Worm (Caenorhabditis elegans): ENCODE results near the gene irld-52.

irld-52 gene

DNA sequence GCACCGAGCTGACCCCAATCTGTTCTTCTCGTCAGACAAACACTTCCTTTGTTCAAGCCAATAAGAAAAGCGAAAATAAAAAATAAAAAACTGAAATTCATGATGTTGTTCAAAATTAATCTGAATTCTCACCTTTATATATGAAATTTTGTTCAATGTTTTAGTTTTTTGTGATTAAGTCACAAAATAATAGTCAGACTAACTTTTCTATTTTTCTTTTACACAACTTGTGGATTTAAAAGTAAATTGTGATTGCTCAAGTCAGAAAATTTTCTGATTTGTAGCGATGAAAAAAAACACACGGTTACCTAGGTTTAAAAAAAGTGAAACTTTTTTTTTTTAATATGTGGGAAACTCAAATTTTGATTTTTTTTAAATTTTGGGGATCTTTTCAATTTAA lies 38.3 kb downstream of the irld-52 start, which contains the start of gene abf-3:
Gene abf-3, minus strand, starts transcription at position 101 of the 400 bp plus-strand sequence.
- TF ChIP-seq unc-62 (GFP tag; optimal IDR thresholded peaks at IDR 0.05) = no peak

DNA sequence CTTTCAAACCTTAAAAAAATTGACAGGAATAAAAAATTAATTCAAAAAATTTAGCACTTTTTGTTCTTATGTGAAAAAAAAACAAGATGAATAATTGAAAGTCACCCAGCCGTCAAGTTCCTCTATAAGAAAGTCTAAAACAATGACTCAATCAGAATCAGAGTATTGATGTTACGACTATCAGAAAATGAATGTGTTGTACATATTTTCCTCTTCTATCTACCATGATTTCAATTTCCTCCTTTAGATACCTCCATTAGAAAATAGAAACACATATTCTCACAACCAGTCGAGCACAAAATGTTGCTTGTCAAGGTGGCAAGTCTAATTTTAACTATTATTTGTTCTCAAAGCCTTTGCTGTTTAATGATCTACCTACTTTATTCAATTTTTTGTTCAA lies 40.5 kb downstream of the irld-52 start, which contains the start of gene srbc-48:
Gene srbc-48, plus strand, starts transcription at position 301 of the 400 bp plus-strand sequence.
- TF ChIP-seq unc-62 (GFP tag; optimal IDR thresholded peaks at IDR 0.05) = no peak

DNA sequence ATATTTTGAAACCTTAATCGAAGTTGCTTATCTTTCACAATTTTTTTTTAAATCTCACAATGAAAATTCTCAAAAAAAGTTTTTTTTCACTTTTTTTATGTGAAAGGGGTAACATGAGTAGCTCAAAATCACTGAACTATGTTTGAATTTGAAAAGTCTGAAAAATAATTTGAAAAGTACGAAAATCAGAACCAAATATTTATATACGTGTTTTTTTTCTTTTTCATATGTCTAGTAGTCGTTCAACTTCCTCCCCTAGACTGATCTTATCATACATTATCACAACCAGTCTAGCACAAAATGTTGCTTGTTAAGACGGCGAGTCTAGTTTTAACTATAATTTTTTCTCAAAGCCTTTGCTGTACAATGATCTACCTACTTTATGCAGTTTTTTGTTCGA lies 41.9 kb downstream of the irld-52 start, which contains the start of gene srbc-49:
Gene srbc-49, plus strand, starts transcription at position 301 of the 400 bp plus-strand sequence.
- TF ChIP-seq unc-62 (GFP tag; optimal IDR thresholded peaks at IDR 0.05) = no peak

DNA sequence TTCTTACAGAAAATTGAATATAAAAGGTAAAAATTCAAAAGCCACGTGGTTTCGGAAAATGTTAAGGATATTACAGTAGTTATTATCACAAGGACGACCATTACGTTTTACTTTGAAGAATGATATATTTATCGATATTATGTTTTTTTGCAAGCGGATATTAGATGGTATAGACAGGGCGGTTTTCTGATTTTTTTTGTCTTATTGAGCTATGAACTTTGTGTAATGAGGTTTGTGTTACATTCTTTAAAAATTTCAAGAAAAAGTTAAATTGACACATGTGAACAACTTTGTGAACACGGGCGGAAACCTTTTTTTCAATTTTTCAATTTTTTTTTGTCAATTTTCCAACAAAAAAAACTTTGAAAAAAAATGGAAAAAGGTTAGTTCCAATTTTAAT lies 45.4 kb downstream of the irld-52 start, which contains the start of gene srbc-50:
Gene srbc-50, minus strand, starts transcription at position 101 of the 400 bp plus-strand sequence.
- no peak for TF ChIP-seq unc-62 (GFP tag; optimal IDR thresholded peaks at IDR 0.05)

DNA sequence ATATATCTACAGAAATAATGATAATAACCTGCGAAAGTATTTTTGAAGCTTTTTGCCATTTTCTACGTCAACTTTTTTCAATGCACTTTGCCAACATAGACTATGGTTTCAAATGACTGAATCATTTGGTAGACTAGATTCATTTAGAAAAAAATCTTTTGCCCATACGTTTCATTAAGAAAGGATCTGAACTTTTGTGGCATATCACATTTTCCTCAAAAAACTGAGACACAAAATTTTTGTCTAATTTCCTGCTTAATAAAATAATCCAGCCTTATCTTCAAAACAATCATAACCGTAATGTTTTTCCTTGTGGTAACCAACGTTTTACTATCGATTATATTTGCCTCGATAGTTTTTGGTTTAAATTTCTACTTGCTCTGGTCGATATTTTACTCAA lies 46.6 kb downstream of the irld-52 start, which contains the start of gene srbc-51:
Gene srbc-51, plus strand, starts transcription at position 301 of the 400 bp plus-strand sequence.
- no peak for TF ChIP-seq unc-62 (GFP tag; optimal IDR thresholded peaks at IDR 0.05)

DNA sequence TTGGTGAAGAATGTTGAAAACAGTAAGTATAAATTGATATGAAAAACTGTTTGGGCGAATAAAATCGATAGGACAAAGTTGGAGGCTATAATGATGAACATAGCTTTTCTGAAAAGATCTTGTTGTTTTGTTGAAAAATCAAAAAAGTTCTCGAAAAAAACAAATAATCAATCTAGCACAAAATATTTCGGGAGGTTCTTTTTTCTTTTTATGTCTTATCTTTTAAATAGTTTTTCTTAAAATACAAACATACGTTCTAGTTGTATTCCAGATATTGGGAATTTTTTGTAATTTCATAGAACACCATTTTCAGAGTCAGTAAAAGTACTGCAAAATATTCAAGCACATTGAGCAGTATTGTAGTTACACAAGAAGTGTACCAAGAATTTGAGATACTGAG lies 50.4 kb downstream of the irld-52 start, which contains the start of gene srbc-55:
Gene srbc-55, minus strand, starts transcription at position 101 of the 400 bp plus-strand sequence.
- TF ChIP-seq unc-62 (GFP tag; optimal IDR thresholded peaks at IDR 0.05) = no peak
